Fruit fly (Drosophila melanogaster) whole organism, embryonic: ENCODE data around the gene Adck5.
A peak's percentile ranks its signal among the peaks of the same experiment; 100 is the strongest.

ENCODE experiments used
- CG10959 ChIP-seq: fragments of 200-800 bp; sonication (Bioruptor generic); IDR thresholded peaks from 2 replicates; pipeline ENCODE4 v1.3.6; 2022; ENCODE audit warnings: missing biosample characterization, missing genetic modification characterization
- CG12659 ChIP-seq: fragments of 200-800 bp; sonication (Bioruptor generic); optimal IDR thresholded peaks from 3 replicates; lab custom pipeline; 2017; ENCODE audit warnings: mild to moderate bottlenecking, missing biosample characterization, missing genetic modification reagents, missing genetic modification characterization
- CG15601 ChIP-seq: fragments of 200-800 bp; sonication (Bioruptor generic); optimal IDR thresholded peaks from 3 replicates; lab custom pipeline; 2019; ENCODE audit warnings: missing biosample characterization, mild to moderate bottlenecking, missing genetic modification characterization, moderate library complexity
- CG31224 ChIP-seq: fragments of 200-800 bp; sonication (Bioruptor generic); IDR thresholded peaks from 2 replicates; pipeline ENCODE4 v1.3.6; 2022; ENCODE audit warnings: missing biosample characterization, missing genetic modification characterization
- CG5180 ChIP-seq: fragments of 200-800 bp; sonication (Bioruptor generic); optimal IDR thresholded peaks from 3 replicates; lab custom pipeline; 2017; ENCODE audit warnings: missing biosample characterization, missing genetic modification characterization, mild to moderate bottlenecking, moderate library complexity, missing genetic modification reagents
- Fer3 ChIP-seq: fragments of 200-800 bp; sonication (Bioruptor generic); optimal IDR thresholded peaks from 2 replicates; lab custom pipeline; 2018; ENCODE audit warnings: missing biosample characterization, mild to moderate bottlenecking, missing genetic modification characterization, moderate library complexity
- H15 ChIP-seq: fragments of 200-800 bp; sonication (Bioruptor generic); IDR thresholded peaks from 3 replicates; pipeline ENCODE4 v1.3.6; 2022; ENCODE audit warnings: missing biosample characterization, missing genetic modification characterization
- Oaz ChIP-seq: fragments of 200-800 bp; sonication (Bioruptor generic); IDR thresholded peaks from 2 replicates; pipeline ENCODE4 v1.3.6; 2022; ENCODE audit warnings: missing biosample characterization, missing genetic modification characterization
- kah ChIP-seq: fragments of 200-800 bp; sonication (Bioruptor generic); optimal IDR thresholded peaks from 2 replicates; lab custom pipeline; 2018; ENCODE audit warnings: missing biosample characterization, mild to moderate bottlenecking, missing genetic modification characterization
- pan ChIP-seq, 4 experiments: fragments of >200 bp in 3 of 4; fragments of 200-800 bp in 1 of 4; sonication (Bioruptor generic) in 1 of 4; optimal IDR thresholded peaks in 3 of 4; IDR thresholded peaks in 1 of 4; 2 replicates each; pipeline versions ENCODE4 v1.3.6 to Lab custom; 2017 to 2022; ENCODE audit warnings: missing biosample characterization in 2 of 4, missing genetic modification characterization in 2 of 4, mixed read lengths in 1 of 4
- rib ChIP-seq: fragments of 200-800 bp; sonication (Bioruptor generic); IDR thresholded peaks from 2 replicates; pipeline ENCODE4 v1.3.6; 2022; ENCODE audit warnings: missing biosample characterization, missing genetic modification characterization
- sc ChIP-seq, 3 experiments: fragments of >200 bp in 2 of 3; fragments of 200-800 bp in 1 of 3; sonication (Bioruptor generic) in 1 of 3; optimal IDR thresholded peaks; 2 replicates in 2 of 3; 3 replicates in 1 of 3; lab custom pipeline; 2017; ENCODE audit warnings: mild to moderate bottlenecking in 1 of 3, missing biosample characterization in 1 of 3, missing genetic modification characterization in 1 of 3, missing genetic modification reagents in 1 of 3
- tup ChIP-seq: fragments of 200-800 bp; sonication (Bioruptor generic); optimal IDR thresholded peaks from 2 replicates; lab custom pipeline; 2016; ENCODE audit warnings: missing biosample characterization, mild to moderate bottlenecking, missing genetic modification characterization, moderate library complexity
- wdn ChIP-seq: fragments of 200-800 bp; sonication (Bioruptor generic); IDR thresholded peaks from 2 replicates; pipeline ENCODE4 v1.3.6; 2022; ENCODE audit warnings: missing biosample characterization, missing genetic modification characterization

dm6 chr3L:11197291-11198021, 27.8 kb downstream of the Adck5 start, which contains the start of gene GlcAT-P:
- TF ChIP-seq pan (optimal IDR thresholded peaks at IDR 0.05; lab: Kevin White, UChicago): no peak
- peak in 1 of 2 experiments; percentile 78 for TF ChIP-seq pan (GFP tag; optimal IDR thresholded peaks at IDR 0.05 in 1 of 2, IDR thresholded peaks at IDR 0.05 in 1 of 2)
- TF ChIP-seq wdn (GFP tag; lab: Robert Waterston, UW): no peak
- TF ChIP-seq Fer3 (tag; lab: Kevin White, UChicago): peak; percentile 56
- no peak for TF ChIP-seq tup
- TF ChIP-seq CG15601 (tag; lab: Kevin White, UChicago): peak; percentile 63
- no peak for TF ChIP-seq sc (optimal IDR thresholded peaks at IDR 0.05; lab: Kevin White, UChicago)
- TF ChIP-seq sc (GFP tag; optimal IDR thresholded peaks at IDR 0.05; lab: Kevin White, UChicago): peak; percentile 24
- no peak for TF ChIP-seq CG31224 (GFP tag; lab: Robert Waterston, UW)
- peak; percentile 40 for TF ChIP-seq kah (GFP tag; lab: Kevin White, UChicago)
- TF ChIP-seq CG10959: no peak
- TF ChIP-seq H15 (GFP tag; lab: Robert Waterston, UW): no peak
- peak; percentile 43 for TF ChIP-seq Oaz
- no peak for TF ChIP-seq rib (GFP tag; lab: Robert Waterston, UW)
- TF ChIP-seq CG5180 (GFP tag; lab: Kevin White, UChicago): peak; percentile 99
- TF ChIP-seq CG12659 (GFP tag; lab: Kevin White, UChicago): peak; percentile 83
